Fruit fly (Drosophila melanogaster) whole organism, embryonic: ENCODE measurements around the gene CG6136.

ENCODE experiments used
- CG7372 ChIP-seq: fragments of 200-800 bp; sonication (Bioruptor generic); IDR thresholded peaks from 2 replicates; pipeline ENCODE4 v1.3.6; 2022; ENCODE audit warnings: missing biosample characterization, missing genetic modification characterization
- Sox102F ChIP-seq: fragments of 200-800 bp; sonication (Bioruptor generic); optimal IDR thresholded peaks from 2 replicates; lab custom pipeline; 2018; ENCODE audit warnings: missing biosample characterization, mild to moderate bottlenecking, missing genetic modification characterization, moderate library complexity
- crp ChIP-seq, 2 experiments: fragments of 200-800 bp; sonication (Bioruptor generic); optimal IDR thresholded peaks; 2 replicates in 1 of 2; 3 replicates in 1 of 2; lab custom pipeline; 2017; ENCODE audit warnings: missing biosample characterization in 2 of 2, missing genetic modification characterization in 2 of 2, mild to moderate bottlenecking in 1 of 2, moderate library complexity in 1 of 2
- psq ChIP-seq: fragments of 200-800 bp; sonication (Bioruptor generic); optimal IDR thresholded peaks from 2 replicates; lab custom pipeline; 2017; ENCODE audit warnings: missing biosample characterization, missing genetic modification characterization
- tgo ChIP-seq: fragments of 200-800 bp; sonication (Bioruptor generic); IDR thresholded peaks from 3 replicates; pipeline ENCODE4 v1.3.6; 2022; ENCODE audit warnings: missing biosample characterization, missing genetic modification characterization

dm6 chr3R:15420375-15420931 is 48.4 kb upstream of the CG6136 start:
- TF ChIP-seq CG7372 (GFP tag; lab: Robert Waterston, UW) (no peak), crp (GFP tag; optimal IDR thresholded peaks at IDR 0.05; lab: Kevin White, UChicago) (no peak), psq (GFP tag; lab: Kevin White, UChicago) (no peak), Sox102F (GFP tag; lab: Kevin White, UChicago) (no peak), tgo (GFP tag; lab: Robert Waterston, UW) (no peak)
